Fruit fly (Drosophila melanogaster) whole organism, wandering third instar larva: ENCODE results near the gene CG43703.

Source experiments
- Dfd ChIP-seq: fragments of >200 bp; optimal IDR thresholded peaks from 2 replicates; lab custom pipeline; 2017; ENCODE audit warnings: missing biosample characterization, missing genetic modification characterization
- Dif ChIP-seq: fragments of 200-275, 200-300 bp; sonication (Bioruptor generic); optimal IDR thresholded peaks from 2 replicates; lab custom pipeline; 2018; ENCODE audit warnings: missing biosample characterization, missing genetic modification characterization; ENCODE audit not compliant: partially characterized antibody
- Jra ChIP-seq: sonication (Bioruptor generic); optimal IDR thresholded peaks from 2 replicates; lab custom pipeline; 2016; ENCODE audit warnings: missing biosample characterization, missing genetic modification characterization
- Rel ChIP-seq, 2 experiments: fragments of 200-800 bp; sonication (Bioruptor generic) in 1 of 2; optimal IDR thresholded peaks; 2 replicates in 1 of 2; 3 replicates in 1 of 2; lab custom pipeline; 2016 to 2019; ENCODE audit warnings: mild to moderate bottlenecking in 2 of 2, missing biosample characterization in 2 of 2, missing genetic modification characterization in 2 of 2, moderate library complexity in 1 of 2
- br ChIP-seq: fragments of 200-800 bp; sonication (Bioruptor generic); optimal IDR thresholded peaks from 2 replicates; lab custom pipeline; 2016; ENCODE audit warnings: missing biosample characterization, missing genetic modification characterization
- dmrt93B ChIP-seq: fragments of 200-800 bp; sonication (Bioruptor generic); optimal IDR thresholded peaks from 2 replicates; lab custom pipeline; 2018; ENCODE audit warnings: missing biosample characterization, mild to moderate bottlenecking, missing genetic modification characterization
- foxo ChIP-seq, 2 experiments: fragments of 200-800 bp; sonication (Bioruptor generic); optimal IDR thresholded peaks; 2 replicates in 1 of 2; 3 replicates in 1 of 2; lab custom pipeline; 2016 to 2017; ENCODE audit warnings: missing biosample characterization in 2 of 2, missing genetic modification characterization in 2 of 2
- fru ChIP-seq: fragments of 200-800 bp; sonication (Bioruptor generic); optimal IDR thresholded peaks from 3 replicates; lab custom pipeline; 2016; ENCODE audit warnings: missing biosample characterization, mild to moderate bottlenecking, missing genetic modification characterization
- h ChIP-seq: fragments of 200-800 bp; sonication (Bioruptor generic); optimal IDR thresholded peaks from 3 replicates; lab custom pipeline; 2016; ENCODE audit warnings: missing biosample characterization, mild to moderate bottlenecking, missing genetic modification characterization
- jim ChIP-seq: fragments of 175-275, 200-325 bp; sonication (Bioruptor generic); optimal IDR thresholded peaks from 2 replicates; lab custom pipeline; 2016; ENCODE audit warnings: missing biosample characterization, mild to moderate bottlenecking, missing genetic modification characterization
- sv ChIP-seq: fragments of 200-800 bp; sonication (Bioruptor generic); optimal IDR thresholded peaks from 3 replicates; lab custom pipeline; 2016; ENCODE audit warnings: missing biosample characterization, missing genetic modification characterization
- usp ChIP-seq: fragments of >200 bp; optimal IDR thresholded peaks from 2 replicates; lab custom pipeline; 2017; ENCODE audit warnings: missing biosample characterization, missing genetic modification characterization

- TF ChIP-seq Jra (GFP tag; lab: Kevin White, UChicago) (no peak), dmrt93B (no peak), h (peak; percentile 3), foxo (GFP tag; optimal IDR thresholded peaks at IDR 0.05; lab: Kevin White, UChicago) (no peak), Dif (GFP tag; lab: Kevin White, UChicago) (no peak), fru (GFP tag; lab: Kevin White, UChicago) (no peak), Dfd (GFP tag; lab: Kevin White, UChicago) (no peak), jim (no peak), br (GFP tag; lab: Kevin White, UChicago) (no peak), usp (GFP tag; lab: Kevin White, UChicago) (no peak), sv (GFP tag; lab: Kevin White, UChicago) (no peak), Rel (GFP tag; optimal IDR thresholded peaks at IDR 0.05; lab: Kevin White, UChicago) (no peak), Rel (tag; optimal IDR thresholded peaks at IDR 0.05; lab: Kevin White, UChicago) (no peak)
Measured at dm6 chr2L:3748691-3749090, 16.6 kb upstream of the CG43703 start.
